Worm (Caenorhabditis elegans): Measurements from ENCODE around the gene ZK809.8.

The ZK809.8 gene

DNA sequence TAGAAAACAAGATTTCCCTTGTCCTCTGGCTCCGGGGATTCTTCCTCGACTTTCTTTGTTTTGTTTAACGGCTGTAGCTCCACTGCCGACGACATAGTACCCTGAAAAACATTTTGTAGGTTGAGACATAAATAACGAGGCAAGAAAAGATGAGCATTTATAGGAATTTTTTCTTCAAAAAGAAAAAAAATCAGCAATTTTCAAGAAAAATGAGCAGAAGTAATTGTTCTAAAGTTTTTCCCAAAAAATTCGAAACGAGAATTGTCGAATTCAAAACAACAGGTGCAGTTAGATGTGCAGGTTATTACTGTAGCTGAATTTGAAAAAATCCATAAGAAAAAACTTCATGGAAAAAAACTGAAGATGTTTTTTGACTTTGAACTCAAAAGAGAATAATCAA lies 6.5 kb upstream of the ZK809.8 start, which contains the start of gene ent-1:
Gene ent-1 (minus strand): TSS at position 101 of the 400 bp plus-strand sequence.
- TF ChIP-seq flt-1 (GFP tag; IDR thresholded peaks at IDR 0.05) = no peak
- TF ChIP-seq scrt-1 (GFP tag; IDR thresholded peaks at IDR 0.05) = no peak
- TF ChIP-seq hmbx-1 (tag; optimal IDR thresholded peaks at IDR 0.05) = no peak
- TF ChIP-seq F13C5.2 (tag; optimal IDR thresholded peaks at IDR 0.05) = no peak

DNA sequence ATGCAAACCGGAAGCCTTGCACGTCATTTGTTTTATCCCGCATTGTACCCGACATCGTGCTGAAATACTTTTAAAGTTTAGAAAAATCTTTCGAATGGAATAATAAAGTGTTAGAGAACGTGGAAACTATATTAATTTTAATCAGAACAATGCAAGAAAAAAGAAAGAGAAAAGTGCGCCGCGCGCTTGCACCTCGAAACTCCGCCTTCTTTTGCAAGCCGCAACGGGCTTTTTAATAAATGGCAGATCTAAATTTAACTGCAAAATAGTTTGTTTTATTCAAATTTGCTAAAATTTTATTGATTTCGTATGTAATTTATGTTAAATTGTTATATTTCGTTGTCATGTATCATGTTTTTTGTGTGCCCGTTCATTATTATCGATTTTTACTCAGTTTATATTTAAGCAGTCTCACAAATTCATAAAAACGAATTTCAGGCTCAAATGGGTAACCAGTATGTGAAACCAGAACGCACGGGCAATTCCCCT lies 3.1 kb upstream of the ZK809.8 start, which contains the start of the genes acl-3 and ndub-6:
Gene acl-3 (minus strand): TSS at position 59 of the 489 bp plus-strand sequence.
Gene ndub-6 (plus strand): TSS at position 439 of the 489 bp plus-strand sequence.
- TF ChIP-seq ceh-36 (tag; optimal IDR thresholded peaks at IDR 0.05) (no peak), sea-1 (GFP tag; conservative IDR thresholded peaks at IDR 0.05) (no peak), hnd-1 (tag; optimal IDR thresholded peaks at IDR 0.05) (no peak), F13C5.2 (tag; optimal IDR thresholded peaks at IDR 0.05) (no peak), B0310.2 (tag; optimal IDR thresholded peaks at IDR 0.05) (no peak), tra-4 (tag; optimal IDR thresholded peaks at IDR 0.05) (no peak), aly-1 (tag; optimal IDR thresholded peaks at IDR 0.05) (no peak), tbx-37 (GFP tag; conservative IDR thresholded peaks at IDR 0.05) (no peak), tbx-11 (GFP tag; IDR thresholded peaks at IDR 0.05) (no peak), ceh-13 (GFP tag; optimal IDR thresholded peaks at IDR 0.05) (no peak)

DNA sequence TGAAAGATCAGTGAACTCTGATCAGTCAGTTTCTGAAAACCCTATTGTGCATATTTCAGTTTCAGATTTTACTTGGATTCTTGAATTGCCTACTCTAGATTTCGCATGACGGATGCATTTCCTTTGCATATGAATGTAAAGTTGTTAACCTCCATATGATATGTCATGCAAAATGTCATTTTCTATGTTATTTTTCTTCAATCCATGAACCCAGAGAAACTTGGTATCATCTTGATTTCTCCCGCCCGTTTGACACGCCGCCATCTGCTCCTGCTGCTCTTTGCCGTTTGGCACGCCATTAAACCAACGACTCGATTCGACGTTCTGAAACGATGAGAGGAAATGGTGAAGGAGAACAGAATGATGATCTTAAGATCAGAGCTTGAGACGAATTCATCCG lies 1.5 kb upstream of the ZK809.8 start:
- TF ChIP-seq hnd-1 (tag; optimal IDR thresholded peaks at IDR 0.05) = no peak
- TF ChIP-seq tbx-37 (GFP tag; conservative IDR thresholded peaks at IDR 0.05) = no peak
- TF ChIP-seq hmbx-1 (tag; optimal IDR thresholded peaks at IDR 0.05) = no peak
- no peak for TF ChIP-seq ceh-13 (GFP tag; optimal IDR thresholded peaks at IDR 0.05)
- no peak for TF ChIP-seq tbx-11 (GFP tag; IDR thresholded peaks at IDR 0.05)
- TF ChIP-seq ets-7 (tag; optimal IDR thresholded peaks at IDR 0.05) = no peak
- no peak for TF ChIP-seq ama-1 (optimal IDR thresholded peaks at IDR 0.05)
- TF ChIP-seq hmg-4 (GFP tag; optimal IDR thresholded peaks at IDR 0.05) = no peak

DNA sequence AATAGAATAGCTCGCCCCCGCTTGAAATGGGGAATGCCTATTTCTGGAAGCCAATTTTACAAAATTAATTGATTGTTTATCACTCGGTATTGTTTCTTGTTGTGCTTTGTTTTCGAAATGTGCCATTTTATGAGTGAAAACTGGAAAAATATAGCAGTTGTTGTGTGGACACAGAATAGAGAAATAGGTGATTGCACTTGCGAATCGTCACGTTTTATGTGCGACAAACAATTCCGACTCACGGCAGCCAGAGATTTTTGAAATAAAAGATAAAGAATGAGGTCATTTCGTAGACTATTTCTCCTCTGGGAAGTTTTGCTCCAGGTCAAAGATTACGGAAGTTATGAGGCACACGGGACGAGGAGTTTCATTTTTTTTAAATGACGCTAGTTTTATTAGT lies 2.0 kb downstream of the ZK809.8 start:
- no peak for TF ChIP-seq aly-1 (tag; optimal IDR thresholded peaks at IDR 0.05)

DNA sequence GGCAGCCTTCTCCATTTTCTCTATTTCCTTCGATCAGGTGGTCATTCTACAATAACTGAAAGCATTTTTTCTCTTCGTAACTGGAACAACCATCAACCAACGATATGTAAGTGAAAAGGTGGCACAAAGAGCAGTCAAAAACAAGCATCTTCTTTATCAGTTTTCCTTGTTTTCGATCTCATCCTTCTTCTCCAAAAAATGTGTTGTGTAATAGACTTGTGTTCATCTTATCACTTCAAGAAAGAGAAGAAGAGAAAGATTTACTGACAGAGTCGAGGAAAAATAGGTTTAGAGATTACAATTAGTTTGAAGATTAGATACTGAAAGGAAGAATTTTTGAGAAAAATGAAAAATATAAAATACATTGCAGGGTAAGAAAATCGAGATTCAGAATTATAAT lies 3.5 kb downstream of the ZK809.8 start:
- no peak for TF ChIP-seq scrt-1 (GFP tag; IDR thresholded peaks at IDR 0.05)

DNA sequence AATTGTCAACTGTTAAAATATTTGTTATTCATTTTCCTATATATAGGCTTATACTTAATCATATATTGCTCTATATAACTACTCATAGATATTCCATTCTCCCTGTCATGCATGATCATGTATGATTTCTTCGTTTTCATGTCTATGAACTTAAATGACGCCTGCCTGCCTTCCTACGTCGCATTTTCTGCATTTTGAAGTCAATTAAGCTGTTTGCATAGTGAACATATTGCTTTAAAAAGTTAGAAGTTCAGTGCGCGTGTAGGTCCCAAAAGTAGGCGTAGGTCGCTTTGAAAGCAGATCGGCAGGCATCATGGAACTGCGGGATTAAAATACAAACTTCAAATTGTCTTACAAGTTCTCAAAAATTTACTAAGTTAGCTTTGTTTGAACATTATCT lies 4.2 kb downstream of the ZK809.8 start:
- TF ChIP-seq ceh-13 (GFP tag; optimal IDR thresholded peaks at IDR 0.05) = no peak
- no peak for TF ChIP-seq pes-1 (GFP tag; IDR thresholded peaks at IDR 0.05)
- TF ChIP-seq tbx-11 (GFP tag; IDR thresholded peaks at IDR 0.05) = no peak
- TF ChIP-seq ceh-36 (tag; optimal IDR thresholded peaks at IDR 0.05) = no peak
- no peak for TF ChIP-seq hnd-1 (tag; optimal IDR thresholded peaks at IDR 0.05)
- no peak for TF ChIP-seq hmg-4 (GFP tag; optimal IDR thresholded peaks at IDR 0.05)
- TF ChIP-seq tbx-37 (GFP tag; conservative IDR thresholded peaks at IDR 0.05) = no peak
- no peak for TF ChIP-seq F13C5.2 (tag; optimal IDR thresholded peaks at IDR 0.05)
- TF ChIP-seq flt-1 (GFP tag; IDR thresholded peaks at IDR 0.05) = no peak
- TF ChIP-seq scrt-1 (GFP tag; IDR thresholded peaks at IDR 0.05) = no peak
- no peak for TF ChIP-seq B0310.2 (tag; optimal IDR thresholded peaks at IDR 0.05)
- TF ChIP-seq ama-1 (optimal IDR thresholded peaks at IDR 0.05) = no peak
- TF ChIP-seq ets-7 (tag; optimal IDR thresholded peaks at IDR 0.05) = no peak
- no peak for TF ChIP-seq tra-4 (tag; optimal IDR thresholded peaks at IDR 0.05)

DNA sequence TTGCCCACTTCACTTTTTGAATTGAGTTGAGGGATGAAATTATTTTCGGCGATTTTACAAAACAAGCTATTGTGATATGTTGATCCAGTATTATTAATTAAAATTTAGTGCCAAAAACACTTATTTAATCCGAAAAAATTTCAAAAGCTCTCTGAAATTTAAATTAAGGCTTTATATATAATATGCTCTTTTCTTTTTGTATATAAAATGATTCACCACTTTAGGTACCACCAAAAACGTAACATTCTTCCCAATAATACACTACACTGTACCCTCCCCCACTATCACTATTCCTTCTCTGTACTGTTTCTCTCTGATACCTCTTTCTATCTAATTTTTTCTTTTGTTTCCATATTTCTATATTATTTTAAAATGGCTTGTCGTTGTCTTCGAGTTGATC lies 5.0 kb downstream of the ZK809.8 start, which contains the start of gene prx-2:
Gene prx-2 (plus strand): TSS at position 301 of the 400 bp plus-strand sequence.
- no peak for TF ChIP-seq flt-1 (GFP tag; IDR thresholded peaks at IDR 0.05)
- no peak for TF ChIP-seq hnd-1 (tag; optimal IDR thresholded peaks at IDR 0.05)
- TF ChIP-seq tbx-37 (GFP tag; conservative IDR thresholded peaks at IDR 0.05) = no peak
- no peak for TF ChIP-seq pes-1 (GFP tag; IDR thresholded peaks at IDR 0.05)

DNA sequence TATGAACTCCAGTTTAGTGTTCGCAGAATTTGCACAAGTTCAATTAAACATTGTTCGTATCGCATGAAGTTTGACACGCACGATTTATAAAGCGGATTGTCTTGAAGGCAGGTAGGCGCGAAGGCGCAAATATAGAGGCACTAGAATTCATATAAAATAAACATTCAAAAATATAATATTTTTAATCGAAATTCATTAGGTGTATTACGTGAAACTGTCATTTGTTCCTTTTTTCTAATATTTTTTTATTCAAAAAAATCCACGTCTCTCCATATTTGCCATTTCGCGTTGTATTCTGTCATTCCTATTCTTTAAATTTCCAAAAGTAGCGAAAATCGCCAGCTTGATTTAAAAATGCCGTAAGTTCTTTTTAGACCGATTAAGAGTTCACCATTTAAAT lies 7.1 kb downstream of the ZK809.8 start, which contains the start of gene ZK809.1:
Gene ZK809.1 (plus strand): TSS at position 301 of the 400 bp plus-strand sequence.
- no peak for TF ChIP-seq sea-1 (GFP tag; conservative IDR thresholded peaks at IDR 0.05)
- TF ChIP-seq ama-1 (optimal IDR thresholded peaks at IDR 0.05) = no peak
- no peak for TF ChIP-seq hmbx-1 (tag; optimal IDR thresholded peaks at IDR 0.05)
- no peak for TF ChIP-seq scrt-1 (GFP tag; IDR thresholded peaks at IDR 0.05)
- TF ChIP-seq tbx-11 (GFP tag; IDR thresholded peaks at IDR 0.05) = no peak

DNA sequence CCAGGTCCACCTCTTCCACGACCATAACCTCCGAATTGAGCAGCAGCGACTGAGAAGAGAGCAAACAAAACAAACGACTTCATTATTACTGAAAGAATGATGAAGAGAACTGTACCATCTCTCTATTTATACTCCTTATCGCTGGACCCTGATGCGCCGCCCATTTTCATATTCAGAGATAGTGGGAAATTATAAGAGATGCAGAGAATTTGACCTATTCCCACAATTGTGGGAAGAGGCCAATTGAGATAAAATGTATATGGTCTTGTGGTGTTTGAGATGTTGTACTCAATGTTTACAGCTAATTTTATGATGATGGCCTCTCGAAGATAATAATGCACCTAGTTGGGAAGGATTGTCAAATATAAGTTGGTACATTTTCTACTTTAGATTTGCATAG lies 7.9 kb downstream of the ZK809.8 start, which contains the start of gene ttr-50:
Gene ttr-50 (minus strand): TSS at position 101 of the 400 bp plus-strand sequence.
- no peak for TF ChIP-seq scrt-1 (GFP tag; IDR thresholded peaks at IDR 0.05)
- no peak for TF ChIP-seq F13C5.2 (tag; optimal IDR thresholded peaks at IDR 0.05)
- no peak for TF ChIP-seq sea-1 (GFP tag; conservative IDR thresholded peaks at IDR 0.05)

DNA sequence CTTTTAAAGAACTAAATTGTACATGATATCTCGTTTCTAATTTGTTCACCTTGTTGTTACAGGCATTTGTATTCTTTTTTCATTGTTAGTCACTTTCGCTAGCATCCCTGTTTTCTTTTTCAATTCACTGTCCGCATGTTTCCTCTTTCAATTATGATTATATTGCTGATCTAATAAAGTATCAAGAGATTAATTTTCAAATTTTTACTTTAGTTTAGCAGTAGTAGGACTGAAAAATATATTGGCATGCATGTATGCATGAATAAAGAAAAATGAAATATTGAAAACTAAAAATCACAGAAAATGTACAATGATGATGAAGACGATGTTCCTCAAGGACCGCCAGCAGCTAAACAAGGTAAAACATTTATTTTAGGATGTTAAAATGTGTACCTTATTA lies 10.8 kb downstream of the ZK809.8 start, which contains the start of gene rbm-17:
Gene rbm-17 (plus strand): TSS at position 301 of the 400 bp plus-strand sequence.
- TF ChIP-seq scrt-1 (GFP tag; IDR thresholded peaks at IDR 0.05) = no peak
- no peak for TF ChIP-seq sea-1 (GFP tag; conservative IDR thresholded peaks at IDR 0.05)
- no peak for TF ChIP-seq flt-1 (GFP tag; IDR thresholded peaks at IDR 0.05)
- no peak for TF ChIP-seq pes-1 (GFP tag; IDR thresholded peaks at IDR 0.05)
- TF ChIP-seq tra-4 (tag; optimal IDR thresholded peaks at IDR 0.05) = no peak
- no peak for TF ChIP-seq hmbx-1 (tag; optimal IDR thresholded peaks at IDR 0.05)
- no peak for TF ChIP-seq tbx-37 (GFP tag; conservative IDR thresholded peaks at IDR 0.05)
- TF ChIP-seq B0310.2 (tag; optimal IDR thresholded peaks at IDR 0.05) = no peak
- TF ChIP-seq ceh-36 (tag; optimal IDR thresholded peaks at IDR 0.05) = no peak
- TF ChIP-seq hmg-4 (GFP tag; optimal IDR thresholded peaks at IDR 0.05) = no peak
- TF ChIP-seq tbx-11 (GFP tag; IDR thresholded peaks at IDR 0.05) = no peak
- no peak for TF ChIP-seq hnd-1 (tag; optimal IDR thresholded peaks at IDR 0.05)
- no peak for TF ChIP-seq F13C5.2 (tag; optimal IDR thresholded peaks at IDR 0.05)
- TF ChIP-seq ama-1 (optimal IDR thresholded peaks at IDR 0.05) = no peak
- no peak for TF ChIP-seq aly-1 (tag; optimal IDR thresholded peaks at IDR 0.05)
- TF ChIP-seq ets-7 (tag; optimal IDR thresholded peaks at IDR 0.05) = no peak
- no peak for TF ChIP-seq ceh-13 (GFP tag; optimal IDR thresholded peaks at IDR 0.05)

All from whole organism, early embryonic.